Fruit fly (Drosophila melanogaster): ENCODE results near the gene CG3408.

dm6 chr3L:9546875-9547324 lies 37.5 kb upstream of the CG3408 start, which contains the start of gene CG42673:
- TF ChIP-seq CG8478 (optimal IDR thresholded peaks at IDR 0.05) = no peak
- TF ChIP-seq psq (optimal IDR thresholded peaks at IDR 0.05) = no peak
- no peak for TF ChIP-seq EcR (GFP tag; optimal IDR thresholded peaks at IDR 0.05)
- TF ChIP-seq Dll (optimal IDR thresholded peaks at IDR 0.05) = peak; percentile 81
- no peak for TF ChIP-seq pan (optimal IDR thresholded peaks at IDR 0.05)

All from whole organism.